Fruit fly (Drosophila melanogaster) ovary, adult (tissue): Measurements from ENCODE around the gene asun.

Source experiments
- CG17801 ChIP-seq: fragments of 200-800 bp; optimal IDR thresholded peaks from 2 replicates; lab custom pipeline; 2019; ENCODE audit warnings: missing biosample characterization, mild to moderate bottlenecking, missing genetic modification characterization, moderate library complexity; ENCODE audit not compliant: partially characterized antibody

Gene asun

dm6 chr3R:16274534-16274933 is 10.5 kb downstream of the asun start:
- TF ChIP-seq CG17801, result no peak

dm6 chr3R:16275329-16275728 is 11.3 kb downstream of the asun start:
- TF ChIP-seq CG17801, result no peak

- no peak for TF ChIP-seq CG17801
Observed at dm6 chr3R:16275890-16276619, 12.0 kb downstream of the asun start.

dm6 chr3R:16276992-16277391 is 12.9 kb downstream of the asun start:
- TF ChIP-seq CG17801, result peak; percentile 64

dm6 chr3R:16277543-16277942 is 13.5 kb downstream of the asun start:
- no peak for TF ChIP-seq CG17801

dm6 chr3R:16279382-16279932 is 15.4 kb downstream of the asun start:
- TF ChIP-seq CG17801, result no peak

dm6 chr3R:16280003-16280998 is 16.2 kb downstream of the asun start:
- peak; percentile 100 for TF ChIP-seq CG17801

dm6 chr3R:16281033-16281680 is 17.1 kb downstream of the asun start:
- no peak for TF ChIP-seq CG17801

- TF ChIP-seq CG17801, result no peak
Observed at dm6 chr3R:16282080-16282690, 18.1 kb downstream of the asun start.

- no peak for TF ChIP-seq CG17801
Observed at dm6 chr3R:16284481-16284880, 20.4 kb downstream of the asun start.

dm6 chr3R:16284901-16285300 is 20.8 kb downstream of the asun start:
- TF ChIP-seq CG17801, result no peak

- no peak for TF ChIP-seq CG17801
Observed at dm6 chr3R:16285612-16286188, 21.6 kb downstream of the asun start.

dm6 chr3R:16287171-16287570 is 23.1 kb downstream of the asun start:
- no peak for TF ChIP-seq CG17801

dm6 chr3R:16287850-16288249 is 23.8 kb downstream of the asun start:
- no peak for TF ChIP-seq CG17801

- TF ChIP-seq CG17801, result no peak
Observed at dm6 chr3R:16288714-16289291, 24.7 kb downstream of the asun start.
